Fruit fly (Drosophila melanogaster) whole organism, embryonic: ENCODE measurements around the gene CG7906.

ENCODE experiments used
- Bgb ChIP-seq: fragments of 200-800 bp; sonication (Bioruptor generic); IDR thresholded peaks from 2 replicates; pipeline ENCODE4 v1.3.6; 2022; ENCODE audit warnings: missing biosample characterization, missing genetic modification characterization; ENCODE audit not compliant: partially characterized antibody
- CG11398 ChIP-seq: fragments of 200-800 bp; sonication (Bioruptor generic); optimal IDR thresholded peaks from 2 replicates; lab custom pipeline; 2016; ENCODE audit warnings: missing biosample characterization, missing genetic modification characterization
- CG12659 ChIP-seq: fragments of 200-800 bp; sonication (Bioruptor generic); optimal IDR thresholded peaks from 3 replicates; lab custom pipeline; 2017; ENCODE audit warnings: mild to moderate bottlenecking, missing biosample characterization, missing genetic modification reagents, missing genetic modification characterization
- CG12769 ChIP-seq: fragments of 200-800 bp; sonication (Bioruptor generic); optimal IDR thresholded peaks from 2 replicates; lab custom pipeline; 2019; ENCODE audit warnings: missing biosample characterization, mild to moderate bottlenecking, missing genetic modification characterization, moderate library complexity
- CG1529 ChIP-seq: fragments of 200-800 bp; sonication (Bioruptor generic); optimal IDR thresholded peaks from 3 replicates; lab custom pipeline; 2018; ENCODE audit warnings: missing biosample characterization, missing genetic modification characterization
- CG15514 ChIP-seq: fragments of 200-800 bp; sonication (Bioruptor generic); optimal IDR thresholded peaks from 3 replicates; lab custom pipeline; 2017; ENCODE audit warnings: missing biosample characterization, missing genetic modification characterization, mild to moderate bottlenecking, moderate library complexity, missing genetic modification reagents
- CG17186 ChIP-seq: fragments of 200-800 bp; sonication (Bioruptor generic); optimal IDR thresholded peaks from 3 replicates; lab custom pipeline; 2017; ENCODE audit warnings: missing biosample characterization, missing genetic modification reagents, missing genetic modification characterization
- CG17385 ChIP-seq: fragments of 200-800 bp; sonication (Bioruptor generic); optimal IDR thresholded peaks from 3 replicates; lab custom pipeline; 2018; ENCODE audit warnings: missing biosample characterization, mild to moderate bottlenecking, missing genetic modification characterization
- CG18476 ChIP-seq: fragments of 200-800 bp; sonication (Bioruptor generic); optimal IDR thresholded peaks from 2 replicates; lab custom pipeline; 2016; ENCODE audit warnings: missing biosample characterization, mild to moderate bottlenecking, missing genetic modification characterization
- CG18599 ChIP-seq: fragments of 200-800 bp; sonication (Bioruptor generic); optimal IDR thresholded peaks from 3 replicates; lab custom pipeline; 2017; ENCODE audit warnings: missing biosample characterization, missing genetic modification characterization, mild to moderate bottlenecking, moderate library complexity, missing genetic modification reagents
- CG2116 ChIP-seq: fragments of 200-800 bp; sonication (Bioruptor generic); optimal IDR thresholded peaks from 3 replicates; lab custom pipeline; 2018; ENCODE audit warnings: missing biosample characterization, mild to moderate bottlenecking, missing genetic modification characterization
- CG2199 ChIP-seq: fragments of 200-800 bp; sonication (Bioruptor generic); IDR thresholded peaks from 3 replicates; pipeline ENCODE4 v1.3.6; 2022; ENCODE audit warnings: missing biosample characterization, missing genetic modification characterization
- CG31365 ChIP-seq: fragments of 200-800 bp; sonication (Bioruptor generic); optimal IDR thresholded peaks from 2 replicates; lab custom pipeline; 2018; ENCODE audit warnings: missing biosample characterization, mild to moderate bottlenecking, missing genetic modification characterization
- CG33213 ChIP-seq: fragments of 200-800 bp; sonication (Bioruptor generic); optimal IDR thresholded peaks from 3 replicates; lab custom pipeline; 2016; ENCODE audit warnings: missing biosample characterization, missing genetic modification characterization
- CG5245 ChIP-seq: fragments of 200-800 bp; sonication (Bioruptor generic); optimal IDR thresholded peaks from 3 replicates; lab custom pipeline; 2016; ENCODE audit warnings: missing biosample characterization, missing genetic modification characterization
- CG7556 ChIP-seq: fragments of 200-800 bp; sonication (Bioruptor generic); optimal IDR thresholded peaks from 2 replicates; lab custom pipeline; 2017; ENCODE audit warnings: missing biosample characterization, mild to moderate bottlenecking, missing genetic modification characterization
- CrebB ChIP-seq: fragments of 200-800 bp; sonication (Bioruptor generic); optimal IDR thresholded peaks from 3 replicates; lab custom pipeline; 2018; ENCODE audit warnings: missing biosample characterization, mild to moderate bottlenecking, missing genetic modification characterization
- D19A ChIP-seq: fragments of 200-800 bp; optimal IDR thresholded peaks from 3 replicates; lab custom pipeline; 2019; ENCODE audit warnings: missing biosample characterization, mild to moderate bottlenecking, missing genetic modification characterization, moderate library complexity
- Dfd ChIP-seq, 2 experiments: fragments of >200 bp; optimal IDR thresholded peaks; 2 replicates each; lab custom pipeline; 2017; ENCODE audit warnings: missing biosample characterization in 2 of 2, missing genetic modification characterization in 2 of 2
- ERR ChIP-seq: fragments of 200-800 bp; sonication (Bioruptor generic); optimal IDR thresholded peaks from 2 replicates; lab custom pipeline; 2016; ENCODE audit warnings: missing biosample characterization, missing genetic modification characterization
- Ets97D ChIP-seq: fragments of 200-800 bp; sonication (Bioruptor generic); optimal IDR thresholded peaks from 3 replicates; lab custom pipeline; 2016; ENCODE audit warnings: missing biosample characterization, missing genetic modification characterization
- HHEX ChIP-seq: fragments of 200-800 bp; sonication (Bioruptor generic); optimal IDR thresholded peaks from 3 replicates; lab custom pipeline; 2017; ENCODE audit warnings: missing biosample characterization, mild to moderate bottlenecking, missing genetic modification characterization, missing genetic modification reagents
- Lhr ChIP-seq: fragments of 200-800 bp; sonication (Bioruptor generic); optimal IDR thresholded peaks from 3 replicates; lab custom pipeline; 2017; ENCODE audit warnings: mild to moderate bottlenecking, missing biosample characterization, missing genetic modification reagents, missing genetic modification characterization
- Med ChIP-seq: fragments of 200-800 bp; sonication (Bioruptor generic); peaks from one replicate; lab custom pipeline; 2016; ENCODE audit warnings: missing biosample characterization, missing genetic modification characterization, mild to moderate bottlenecking, inconsistent platforms, moderate library complexity
- NFAT ChIP-seq: fragments of 200-800 bp; sonication (Bioruptor generic); IDR thresholded peaks from 2 replicates; pipeline ENCODE4 v1.3.6; 2022; ENCODE audit warnings: missing biosample characterization, missing genetic modification characterization
- Optix ChIP-seq: fragments of 200-800 bp; sonication (Bioruptor generic); IDR thresholded peaks from 3 replicates; pipeline ENCODE4 v1.3.6; 2022; ENCODE audit warnings: missing biosample characterization, missing genetic modification characterization
- Sin3A ChIP-seq: fragments of >200 bp; optimal IDR thresholded peaks from 2 replicates; lab custom pipeline; 2018
- Vsx1 ChIP-seq: fragments of 200-800 bp; sonication (Bioruptor generic); optimal IDR thresholded peaks from 2 replicates; lab custom pipeline; 2017; ENCODE audit warnings: missing biosample characterization, mild to moderate bottlenecking, missing genetic modification characterization, missing genetic modification reagents
- Xbp1 ChIP-seq: fragments of 200-800 bp; sonication (Bioruptor generic); optimal IDR thresholded peaks from 3 replicates; lab custom pipeline; 2016; ENCODE audit warnings: missing biosample characterization, mild to moderate bottlenecking, missing genetic modification characterization
- ase ChIP-seq: fragments of 200-800 bp; sonication (Bioruptor generic); IDR thresholded peaks from 3 replicates; pipeline ENCODE4 v1.3.6; 2022; ENCODE audit warnings: missing biosample characterization, missing genetic modification characterization
- ato ChIP-seq: fragments of 200-800 bp; sonication (Bioruptor generic); IDR thresholded peaks from 2 replicates; pipeline ENCODE4 v1.3.6; 2022; ENCODE audit warnings: missing biosample characterization, missing genetic modification characterization; ENCODE audit not compliant: partially characterized antibody
- bcd ChIP-seq: fragments of 200-800 bp; sonication (Bioruptor generic); optimal IDR thresholded peaks from 2 replicates; lab custom pipeline; 2017; ENCODE audit warnings: missing biosample characterization, mild to moderate bottlenecking, missing genetic modification characterization
- bigmax ChIP-seq: fragments of 200-800 bp; sonication (Bioruptor generic); optimal IDR thresholded peaks from 2 replicates; lab custom pipeline; 2018; ENCODE audit warnings: missing biosample characterization, mild to moderate bottlenecking, missing genetic modification characterization
- bowl ChIP-seq: fragments of 200-800 bp; sonication (Bioruptor generic); IDR thresholded peaks from 2 replicates; pipeline ENCODE4 v1.3.6; 2022; ENCODE audit warnings: missing biosample characterization, missing genetic modification characterization
- cato ChIP-seq: fragments of 200-800 bp; sonication (Bioruptor generic); optimal IDR thresholded peaks from 2 replicates; lab custom pipeline; 2016; ENCODE audit warnings: missing biosample characterization, missing genetic modification characterization, borderline replicate concordance
- danr ChIP-seq: fragments of 200-800 bp; sonication (Bioruptor generic); IDR thresholded peaks from 2 replicates; pipeline ENCODE4 v1.3.6; 2022; ENCODE audit warnings: missing biosample characterization, missing genetic modification characterization
- dysf ChIP-seq: fragments of 200-800 bp; sonication (Bioruptor generic); IDR thresholded peaks from 3 replicates; pipeline ENCODE4 v1.3.6; 2022; ENCODE audit warnings: missing biosample characterization, missing genetic modification characterization
- gro ChIP-seq: fragments of 200-800 bp; sonication (Bioruptor generic); optimal IDR thresholded peaks from 2 replicates; lab custom pipeline; 2016; ENCODE audit warnings: missing biosample characterization, missing genetic modification characterization
- lab ChIP-seq: fragments of 200-800 bp; sonication (Bioruptor generic); optimal IDR thresholded peaks from 3 replicates; lab custom pipeline; 2017; ENCODE audit warnings: missing biosample characterization, missing genetic modification characterization, mild to moderate bottlenecking, moderate library complexity, missing genetic modification reagents
- lilli ChIP-seq: fragments of 200-800 bp; sonication (Bioruptor generic); optimal IDR thresholded peaks from 3 replicates; lab custom pipeline; 2016; ENCODE audit warnings: missing biosample characterization, missing genetic modification characterization
- nerfin-1 ChIP-seq: fragments of 200-800 bp; sonication (Bioruptor generic); optimal IDR thresholded peaks from 3 replicates; lab custom pipeline; 2019; ENCODE audit warnings: missing biosample characterization, mild to moderate bottlenecking, missing genetic modification characterization, moderate library complexity
- prd ChIP-seq, 3 experiments: fragments of >200 bp in 2 of 3; fragments of 200-800 bp in 1 of 3; sonication (Bioruptor generic) in 1 of 3; optimal IDR thresholded peaks in 2 of 3; IDR thresholded peaks in 1 of 3; 2 replicates in 2 of 3; 3 replicates in 1 of 3; pipeline versions ENCODE4 v1.3.6 to Lab custom; 2017 to 2022; ENCODE audit warnings: missing biosample characterization in 1 of 3, missing genetic modification characterization in 1 of 3
- run ChIP-seq: fragments of 200-800 bp; sonication (Bioruptor generic); optimal IDR thresholded peaks from 3 replicates; lab custom pipeline; 2018; ENCODE audit warnings: missing biosample characterization, mild to moderate bottlenecking, missing genetic modification characterization
- scrt ChIP-seq: fragments of 200-800 bp; sonication (Bioruptor generic); optimal IDR thresholded peaks from 2 replicates; lab custom pipeline; 2018; ENCODE audit warnings: missing biosample characterization, mild to moderate bottlenecking, missing genetic modification characterization, moderate library complexity
- seq ChIP-seq: fragments of 200-800 bp; sonication (Bioruptor generic); IDR thresholded peaks from 2 replicates; pipeline ENCODE4 v1.3.6; 2022; ENCODE audit warnings: missing biosample characterization, missing genetic modification characterization
- sna ChIP-seq: fragments of 200-800 bp; sonication (Bioruptor generic); IDR thresholded peaks from 2 replicates; pipeline ENCODE4 v1.3.6; 2022; ENCODE audit warnings: missing biosample characterization, missing genetic modification characterization; ENCODE audit not compliant: partially characterized antibody
- z ChIP-seq: fragments of 200-800 bp; sonication (Bioruptor generic); IDR thresholded peaks from 3 replicates; pipeline ENCODE4 v1.3.6; 2022; ENCODE audit warnings: missing biosample characterization, missing genetic modification characterization
- zf30C ChIP-seq: fragments of 200-800 bp; sonication (Bioruptor generic); optimal IDR thresholded peaks from 3 replicates; lab custom pipeline; 2018; ENCODE audit warnings: missing biosample characterization, mild to moderate bottlenecking, missing genetic modification characterization

CG7906 gene

dm6 chr3L:14189957-14190624, 46.3 kb upstream of the CG7906 start (continued):
- TF ChIP-seq CG2199 (GFP tag; lab: Robert Waterston, UW) (peak; percentile 50; the same call in 1 of the 3 replicates), ato (GFP tag; lab: Robert Waterston, UW) (0 out of 2 replicates have a peak, but pooled peaks have one; percentile 10), CG17186 (GFP tag; lab: Kevin White, UChicago) (no peak), Bgb (GFP tag; lab: Robert Waterston, UW) (peak; percentile 46), z (GFP tag; lab: Robert Waterston, UW) (no peak), Dfd (GFP tag; optimal IDR thresholded peaks at IDR 0.05; lab: Kevin White, UChicago) (no peak), scrt (no peak), CG12769 (tag; lab: Kevin White, UChicago) (peak; percentile 69), bowl (GFP tag; lab: Robert Waterston, UW) (peak; percentile 59; the same call in 1 of the 2 replicates), Ets97D (GFP tag; lab: Kevin White, UChicago) (no peak), CG15514 (peak; percentile 97), bigmax (no peak), gro (no peak), danr (peak; percentile 42; the same call in 1 of the 2 replicates), lab (GFP tag; lab: Kevin White, UChicago) (peak; percentile 67), Vsx1 (GFP tag; lab: Kevin White, UChicago) (peak; percentile 97), CG11398 (no peak), CG18476 (GFP tag; lab: Kevin White, UChicago) (peak; percentile 51), nerfin-1 (tag; lab: Kevin White, UChicago) (no peak), CG12659 (GFP tag; lab: Kevin White, UChicago) (peak; percentile 32), CG2116 (peak; percentile 70), Med (GFP tag; lab: Kevin White, UChicago) (peak; percentile 88), Lhr (GFP tag; lab: Kevin White, UChicago) (no peak), CG5245 (GFP tag; lab: Kevin White, UChicago) (peak; percentile 3), Optix (GFP tag; lab: Robert Waterston, UW) (no peak; the same call in 1 of the 3 replicates), D19A (tag; lab: Kevin White, UChicago) (no peak), run (tag; lab: Kevin White, UChicago) (no peak), CG7556 (GFP tag; lab: Kevin White, UChicago) (no peak), ERR (GFP tag; lab: Kevin White, UChicago) (no peak), CG18599 (GFP tag; lab: Kevin White, UChicago) (peak; percentile 58), seq (GFP tag; lab: Robert Waterston, UW) (peak; percentile 74), NFAT (no peak; the same call in 1 of the 2 replicates), CG33213 (peak; percentile 7), CG1529 (GFP tag; lab: Kevin White, UChicago) (peak; percentile 43), CG31365 (tag; lab: Kevin White, UChicago) (peak; percentile 33), dysf (GFP tag; lab: Robert Waterston, UW) (peak; percentile 77), ase (GFP tag; lab: Robert Waterston, UW) (peak; percentile 75; the same call in 2 of the 3 replicates), cato (no peak), zf30C (GFP tag; lab: Kevin White, UChicago) (no peak), prd (optimal IDR thresholded peaks at IDR 0.05; lab: Kevin White, UChicago) (no peak), prd (GFP tag; IDR thresholded peaks at IDR 0.05; lab: Robert Waterston, UW) (peak; percentile 63), Xbp1 (peak; percentile 70), CrebB (tag; lab: Kevin White, UChicago) (no peak), sna (GFP tag; lab: Robert Waterston, UW) (no peak), bcd (GFP tag; lab: Kevin White, UChicago) (peak; percentile 32), CG17385 (peak; percentile 27), HHEX (GFP tag; lab: Kevin White, UChicago) (peak; percentile 46), lilli (GFP tag; lab: Kevin White, UChicago) (peak; percentile 51), Sin3A (lab: Kevin White, UChicago) (no peak)
